Worm (Caenorhabditis elegans): ENCODE results near the gene clc-29.

Gene clc-29

ce11 chrIII:8380645-8381044, 32.9 kb upstream of the clc-29 start, which contains the start of gene R05D3.12:
Gene R05D3.12, plus strand, starts transcription at chrIII:8380945.
- no peak for TF ChIP-seq hlh-1 (tag; optimal IDR thresholded peaks at IDR 0.05)
- no peak for TF ChIP-seq ztf-11 (tag; optimal IDR thresholded peaks at IDR 0.05)
- TF ChIP-seq nhr-237 (tag; optimal IDR thresholded peaks at IDR 0.05), result no peak
- TF ChIP-seq drap-1 (GFP tag; optimal IDR thresholded peaks at IDR 0.05), result no peak
- no peak for TF ChIP-seq lin-13 (tag; optimal IDR thresholded peaks at IDR 0.05)
- TF ChIP-seq ces-1 (GFP tag; optimal IDR thresholded peaks at IDR 0.05), result no peak
- TF ChIP-seq nhr-2 (tag; optimal IDR thresholded peaks at IDR 0.05), result no peak
- no peak for TF ChIP-seq ceh-43 (GFP tag; optimal IDR thresholded peaks at IDR 0.05)
- TF ChIP-seq sem-2 (GFP tag; optimal IDR thresholded peaks at IDR 0.05), result no peak
- TF ChIP-seq ham-2 (GFP tag; optimal IDR thresholded peaks at IDR 0.05), result no peak
- no peak for TF ChIP-seq unc-39 (tag; optimal IDR thresholded peaks at IDR 0.05)
- no peak for TF ChIP-seq blmp-1 (tag; optimal IDR thresholded peaks at IDR 0.05)
- no peak for TF ChIP-seq unc-120 (tag; optimal IDR thresholded peaks at IDR 0.05; ENCODE audit: poor library complexity, severe bottlenecking)
- no peak for TF ChIP-seq ceh-39 (tag; optimal IDR thresholded peaks at IDR 0.05)
- TF ChIP-seq tbx-8 (GFP tag; optimal IDR thresholded peaks at IDR 0.05), result no peak
- TF ChIP-seq elt-1 (tag; optimal IDR thresholded peaks at IDR 0.05; ENCODE audit: borderline replicate concordance, insufficient read depth), result no peak
- no peak for TF ChIP-seq sptf-1 (tag; optimal IDR thresholded peaks at IDR 0.05)
- no peak for TF ChIP-seq unc-62 (GFP tag; optimal IDR thresholded peaks at IDR 0.05)
- no peak for TF ChIP-seq nhr-28 (tag; optimal IDR thresholded peaks at IDR 0.05)

ce11 chrIII:8375000-8375399, 27.3 kb upstream of the clc-29 start, which contains the start of gene met-2:
Gene met-2, plus strand, starts transcription at chrIII:8375300.
- TF ChIP-seq cnd-1 (tag; optimal IDR thresholded peaks at IDR 0.05) (no peak), mls-2 (tag; optimal IDR thresholded peaks at IDR 0.05) (no peak), unc-39 (tag; optimal IDR thresholded peaks at IDR 0.05) (no peak), mep-1 (tag; optimal IDR thresholded peaks at IDR 0.05) (no peak), ham-2 (GFP tag; optimal IDR thresholded peaks at IDR 0.05) (no peak), elt-3 (tag; optimal IDR thresholded peaks at IDR 0.05) (no peak), sptf-1 (tag; optimal IDR thresholded peaks at IDR 0.05) (no peak), lin-13 (tag; optimal IDR thresholded peaks at IDR 0.05) (no peak), blmp-1 (tag; optimal IDR thresholded peaks at IDR 0.05) (no peak), lin-32 (GFP tag; optimal IDR thresholded peaks at IDR 0.05) (no peak), bed-3 (GFP tag; optimal IDR thresholded peaks at IDR 0.05) (no peak), M03D4.4 (tag; optimal IDR thresholded peaks at IDR 0.05) (no peak), lsy-2 (tag; optimal IDR thresholded peaks at IDR 0.05) (no peak), ceh-43 (GFP tag; optimal IDR thresholded peaks at IDR 0.05) (no peak), nhr-2 (tag; optimal IDR thresholded peaks at IDR 0.05) (no peak), mab-5 (tag; optimal IDR thresholded peaks at IDR 0.05) (no peak), hlh-1 (tag; optimal IDR thresholded peaks at IDR 0.05) (no peak), ceh-39 (tag; optimal IDR thresholded peaks at IDR 0.05) (no peak), ces-1 (GFP tag; optimal IDR thresholded peaks at IDR 0.05) (no peak), ztf-11 (tag; optimal IDR thresholded peaks at IDR 0.05) (no peak)

ce11 chrIII:8371595-8372305, 24.0 kb upstream of the clc-29 start, which contains the start of gene lmbr-1:
Gene lmbr-1, plus strand, starts transcription at chrIII:8372255.
- TF ChIP-seq bed-3 (GFP tag; optimal IDR thresholded peaks at IDR 0.05), result no peak
- TF ChIP-seq elt-1 (tag; optimal IDR thresholded peaks at IDR 0.05; ENCODE audit: borderline replicate concordance, insufficient read depth), result no peak
- TF ChIP-seq lin-32 (GFP tag; optimal IDR thresholded peaks at IDR 0.05), result no peak
- TF ChIP-seq mab-5 (tag; optimal IDR thresholded peaks at IDR 0.05), result no peak
- no peak for TF ChIP-seq lsy-2 (tag; optimal IDR thresholded peaks at IDR 0.05)
- TF ChIP-seq snpc-4 (tag; optimal IDR thresholded peaks at IDR 0.05), result no peak
- TF ChIP-seq ceh-43 (GFP tag; optimal IDR thresholded peaks at IDR 0.05), result no peak
- TF ChIP-seq drap-1 (GFP tag; optimal IDR thresholded peaks at IDR 0.05), result no peak
- no peak for TF ChIP-seq ces-1 (GFP tag; optimal IDR thresholded peaks at IDR 0.05)
- no peak for TF ChIP-seq nhr-76 (tag; optimal IDR thresholded peaks at IDR 0.05)
- no peak for TF ChIP-seq ham-2 (GFP tag; optimal IDR thresholded peaks at IDR 0.05)
- TF ChIP-seq tbx-8 (GFP tag; optimal IDR thresholded peaks at IDR 0.05), result no peak
- TF ChIP-seq mep-1 (tag; optimal IDR thresholded peaks at IDR 0.05), result no peak
- TF ChIP-seq unc-39 (tag; optimal IDR thresholded peaks at IDR 0.05), result no peak
- TF ChIP-seq zip-8 (tag; optimal IDR thresholded peaks at IDR 0.05), result no peak

- TF ChIP-seq cnd-1 (tag; optimal IDR thresholded peaks at IDR 0.05), result no peak
- TF ChIP-seq sem-2 (GFP tag; optimal IDR thresholded peaks at IDR 0.05), result no peak
- no peak for TF ChIP-seq nhr-12 (tag; optimal IDR thresholded peaks at IDR 0.05)
- no peak for TF ChIP-seq nhr-2 (tag; optimal IDR thresholded peaks at IDR 0.05)
- no peak for TF ChIP-seq sptf-1 (tag; optimal IDR thresholded peaks at IDR 0.05)
- no peak for TF ChIP-seq nhr-237 (tag; optimal IDR thresholded peaks at IDR 0.05)
- no peak for TF ChIP-seq pha-4 (tag; optimal IDR thresholded peaks at IDR 0.05)
- no peak for TF ChIP-seq unc-62 (GFP tag; optimal IDR thresholded peaks at IDR 0.05)
- TF ChIP-seq blmp-1 (tag; optimal IDR thresholded peaks at IDR 0.05), result no peak
- TF ChIP-seq flh-1 (GFP tag; optimal IDR thresholded peaks at IDR 0.05), result no peak
Measured at ce11 chrIII:8370846-8371257, 23.1 kb upstream of the clc-29 start.
